Worm (Caenorhabditis elegans) whole organism, mixed stage, embryonic: ENCODE results near the gene Y45G5AM.6.

Experiments
- M03D4.4 ChIP-seq: sonication (generic microtip); optimal IDR thresholded peaks from 2 replicates; lab custom pipeline; 2017; ENCODE audit warnings: mild to moderate bottlenecking, missing genetic modification characterization, missing compliant biosample characterization
- ces-1 ChIP-seq: fragments of 150-350 bp; optimal IDR thresholded peaks from 2 replicates; lab custom pipeline; 2014; ENCODE audit warnings: missing biosample characterization, missing genetic modification reagents, missing genetic modification characterization
- elt-3 ChIP-seq: fragments of 150-350 bp; optimal IDR thresholded peaks from 2 replicates; lab custom pipeline; 2014; ENCODE audit warnings: missing biosample characterization, missing genetic modification characterization
- mab-5 ChIP-seq: fragments of 150-350 bp; optimal IDR thresholded peaks from 2 replicates; lab custom pipeline; 2014; ENCODE audit warnings: missing biosample characterization, missing genetic modification characterization
- nhr-2 ChIP-seq: fragments of 150-350 bp; optimal IDR thresholded peaks from 2 replicates; lab custom pipeline; 2014; ENCODE audit warnings: missing biosample characterization, missing genetic modification characterization
- nhr-76 ChIP-seq: sonication (generic microtip); optimal IDR thresholded peaks from 2 replicates; lab custom pipeline; 2017; ENCODE audit warnings: missing biosample characterization, missing genetic modification characterization
- tbx-8 ChIP-seq: fragments of 200-800 bp; sonication (Bioruptor generic); optimal IDR thresholded peaks from 2 replicates; lab custom pipeline; 2018; ENCODE audit warnings: mild to moderate bottlenecking, missing genetic modification characterization, moderate library complexity, missing compliant biosample characterization
- unc-39 ChIP-seq: fragments of 150-350 bp; optimal IDR thresholded peaks from 2 replicates; lab custom pipeline; 2014; ENCODE audit warnings: missing biosample characterization, missing genetic modification characterization
- unc-62 ChIP-seq: fragments of 150-350 bp; optimal IDR thresholded peaks from 2 replicates; lab custom pipeline; 2014; ENCODE audit warnings: missing biosample characterization, missing genetic modification reagents, missing genetic modification characterization
- ztf-11 ChIP-seq: fragments of 150-350 bp; optimal IDR thresholded peaks from 2 replicates; lab custom pipeline; 2014; ENCODE audit warnings: missing biosample characterization, missing genetic modification characterization

DNA sequence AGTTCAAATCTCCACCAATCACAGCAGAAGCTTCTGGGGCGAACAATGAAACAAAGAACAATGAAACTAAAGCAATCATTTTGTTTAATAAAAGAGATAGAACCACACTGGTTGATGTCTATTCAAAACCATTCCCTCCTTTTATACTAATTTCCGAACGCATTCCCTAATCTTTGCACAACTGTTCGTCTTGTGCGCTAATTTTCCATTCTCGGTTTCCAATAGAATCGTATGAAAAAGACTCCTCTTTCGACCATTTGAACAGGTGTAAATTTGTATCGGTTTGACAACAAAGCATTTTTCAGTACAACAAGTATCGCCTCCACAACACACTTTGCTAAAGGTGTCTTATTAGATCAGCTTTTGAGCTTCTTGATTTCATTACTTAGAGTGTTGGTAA is 36.0 kb downstream of the Y45G5AM.6 start, which contains the start of gene T05B4.8:
- TF ChIP-seq elt-3 (tag; lab: Kevin White, UChicago) = no peak
- TF ChIP-seq mab-5 (tag; lab: Kevin White, UChicago) = no peak
- TF ChIP-seq M03D4.4 (tag; lab: Kevin White, UChicago) = no peak
- no peak for TF ChIP-seq ces-1 (GFP tag; lab: Kevin White, UChicago)
- no peak for TF ChIP-seq unc-62 (GFP tag; lab: Kevin White, UChicago)
- TF ChIP-seq nhr-2 (tag; lab: Kevin White, UChicago) = no peak
- no peak for TF ChIP-seq ztf-11 (tag; lab: Kevin White, UChicago)
- TF ChIP-seq unc-39 (tag; lab: Kevin White, UChicago) = no peak
- no peak for TF ChIP-seq nhr-76
- TF ChIP-seq tbx-8 (GFP tag; lab: Kevin White, UChicago) = no peak
